Worm (Caenorhabditis elegans): ENCODE data around the gene F08B12.11.

F08B12.11 gene

ce11 chrX:11400467-11401184 lies 15.8 kb downstream of the F08B12.11 start (continued):
- no peak for TF ChIP-seq attf-4 (tag; optimal IDR thresholded peaks at IDR 0.05)
- no peak for TF ChIP-seq ZK337.2 (GFP tag; IDR thresholded peaks at IDR 0.05)
- peak; percentile 91 for TF ChIP-seq aha-1 (tag)
- no peak for TF ChIP-seq daf-12 (tag; optimal IDR thresholded peaks at IDR 0.05)
- no peak for TF ChIP-seq nhr-41 (GFP tag; IDR thresholded peaks at IDR 0.05)
- TF ChIP-seq nhr-10 (tag; optimal IDR thresholded peaks at IDR 0.05), result no peak
- TF ChIP-seq T26A8.4 (GFP tag; IDR thresholded peaks at IDR 0.05), result no peak
- peak; percentile 17; the same call in 1 of the 2 replicates for TF ChIP-seq dmd-6 (GFP tag; IDR thresholded peaks at IDR 0.05)
- no peak for TF ChIP-seq unc-39 (tag; optimal IDR thresholded peaks at IDR 0.05)
- TF ChIP-seq skn-1 (tag; optimal IDR thresholded peaks at IDR 0.05), result no peak
- no peak for TF ChIP-seq F37D6.2 (tag; optimal IDR thresholded peaks at IDR 0.05)
- no peak for TF ChIP-seq egl-27 (tag; optimal IDR thresholded peaks at IDR 0.05)
- no peak for TF ChIP-seq dmd-8 (GFP tag; IDR thresholded peaks at IDR 0.05)
- TF ChIP-seq mxl-3 (GFP tag; optimal IDR thresholded peaks at IDR 0.05), result no peak
- no peak for TF ChIP-seq daf-16 (GFP tag; optimal IDR thresholded peaks at IDR 0.05)
- peak; percentile 79 for TF ChIP-seq daf-16 (tag; optimal IDR thresholded peaks at IDR 0.05)
- peak; percentile 73 for TF ChIP-seq nhr-28 (tag; optimal IDR thresholded peaks at IDR 0.05)
- TF ChIP-seq lin-1 (GFP tag; IDR thresholded peaks at IDR 0.05), result no peak
- no peak for TF ChIP-seq daf-19 (GFP tag; conservative IDR thresholded peaks at IDR 0.05)
- no peak for TF ChIP-seq ceh-62 (tag; optimal IDR thresholded peaks at IDR 0.05)
- peak; percentile 39 for TF ChIP-seq pqm-1 (tag; optimal IDR thresholded peaks at IDR 0.05)
- no peak for TF ChIP-seq mdl-1 (tag; optimal IDR thresholded peaks at IDR 0.05)
- no peak for TF ChIP-seq nhr-237 (tag; optimal IDR thresholded peaks at IDR 0.05)

ce11 chrX:11405908-11406307 lies 21.1 kb downstream of the F08B12.11 start, which contains the start of gene slo-2:
Gene slo-2 (minus strand): TSS chrX:11405931.
- TF ChIP-seq unc-62 (GFP tag; optimal IDR thresholded peaks at IDR 0.05 in 1 of 2) (peak in 1 of 2 experiments; percentile 14), unc-62 (tag; optimal IDR thresholded peaks at IDR 0.05) (no peak), mdl-1 (tag; optimal IDR thresholded peaks at IDR 0.05) (no peak), ctbp-1 (GFP tag; IDR thresholded peaks at IDR 0.05) (peak; percentile 59; the same call in 1 of the 2 replicates)

DNA sequence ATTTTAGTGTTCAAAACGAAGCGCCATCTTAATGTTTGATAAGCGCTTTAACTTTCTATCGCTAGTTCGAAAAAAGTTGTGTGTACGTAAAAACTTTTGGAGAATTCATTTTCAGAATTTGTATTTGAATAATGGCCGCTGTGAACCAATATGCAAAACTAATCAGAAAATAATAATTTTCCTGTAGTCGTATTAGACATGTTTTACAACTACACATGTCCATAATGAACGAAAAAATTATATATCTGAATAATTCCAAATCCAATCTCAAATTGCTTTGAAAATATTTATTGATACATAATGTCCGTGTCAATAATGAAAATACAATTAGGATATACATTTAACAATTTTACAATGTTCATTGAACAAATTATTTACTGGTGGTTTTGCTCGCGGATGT lies 21.9 kb downstream of the F08B12.11 start:
- TF ChIP-seq daf-16 (GFP tag; optimal IDR thresholded peaks at IDR 0.05) (no peak), daf-16 (tag; optimal IDR thresholded peaks at IDR 0.05) (peak; percentile 19), nhr-25 (tag; optimal IDR thresholded peaks at IDR 0.05; ENCODE audit: borderline replicate concordance, insufficient read depth) (no peak), ces-1 (GFP tag; optimal IDR thresholded peaks at IDR 0.05) (no peak), F44E2.7 (GFP tag; IDR thresholded peaks at IDR 0.05) (no peak), dmd-8 (GFP tag; IDR thresholded peaks at IDR 0.05) (no peak), daf-8 (GFP tag; IDR thresholded peaks at IDR 0.05) (no peak), unc-62 (GFP tag; optimal IDR thresholded peaks at IDR 0.05 in 1 of 2) (no peak), unc-62 (tag; optimal IDR thresholded peaks at IDR 0.05) (no peak), pha-4 (GFP tag; IDR thresholded peaks at IDR 0.05) (no peak), pha-4 (tag; optimal IDR thresholded peaks at IDR 0.05) (no peak), nhr-41 (GFP tag; IDR thresholded peaks at IDR 0.05) (no peak), nhr-237 (tag; optimal IDR thresholded peaks at IDR 0.05) (no peak), mdl-1 (tag; optimal IDR thresholded peaks at IDR 0.05) (no peak), nhr-6 (tag; optimal IDR thresholded peaks at IDR 0.05) (no peak), aly-2 (tag; optimal IDR thresholded peaks at IDR 0.05) (no peak), ZK337.2 (GFP tag; IDR thresholded peaks at IDR 0.05) (no peak), mep-1 (tag; optimal IDR thresholded peaks at IDR 0.05) (peak; percentile 50), ama-1 (optimal IDR thresholded peaks at IDR 0.05) (no peak), aha-1 (tag) (peak; percentile 92), gei-8 (GFP tag; optimal IDR thresholded peaks at IDR 0.05) (no peak)

Measured in whole organism, L4 larva.